Fruit fly (Drosophila melanogaster): Measurements from ENCODE around the gene CG10898.

The CG10898 gene

DNA sequence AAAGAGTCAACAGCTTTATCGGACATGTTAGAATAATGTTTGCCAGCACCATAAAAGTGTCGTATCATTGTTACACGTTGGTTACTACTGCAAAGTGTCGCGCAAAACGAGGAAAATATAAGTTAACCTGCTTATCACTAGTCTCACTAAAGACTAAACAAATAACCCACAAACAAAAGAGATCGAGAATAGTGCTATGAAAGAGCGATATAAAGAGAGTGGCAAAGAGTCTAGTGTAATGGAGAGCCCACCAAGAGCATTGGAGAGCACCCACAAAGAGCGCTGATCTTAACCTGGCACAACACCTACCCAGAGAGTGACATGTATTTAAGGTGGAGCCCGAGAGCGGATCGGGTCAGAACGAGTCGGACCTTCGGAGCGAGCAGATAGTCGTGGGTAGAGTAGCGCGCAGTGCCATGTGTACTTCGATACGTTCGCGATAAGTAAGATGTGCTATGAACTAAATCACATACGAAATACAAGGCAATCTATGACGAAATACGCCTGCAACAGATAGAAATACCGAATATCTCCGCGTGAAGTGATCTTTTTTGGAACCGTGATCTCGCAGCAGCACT is 11.4 kb downstream of the CG10898 start, which contains the start of gene Mrp4 (continued):
- TF ChIP-seq wdn (GFP tag; IDR thresholded peaks at IDR 0.05) (peak; percentile 39; the same call in 1 of the 2 replicates), CG13775 (GFP tag; optimal IDR thresholded peaks at IDR 0.05) (no peak), gro (GFP tag; optimal IDR thresholded peaks at IDR 0.05) (peak; percentile 12), Lim3 (GFP tag; IDR thresholded peaks at IDR 0.05) (no peak), CG42726 (GFP tag; IDR thresholded peaks at IDR 0.05; ENCODE audit: partially characterized antibody) (peak; percentile 14; the same call in 1 of the 2 replicates), CG2678 (tag; optimal IDR thresholded peaks at IDR 0.05) (peak; percentile 44), Antp (GFP tag; optimal IDR thresholded peaks at IDR 0.05) (no peak), Stat92E (GFP tag; optimal IDR thresholded peaks at IDR 0.05) (peak in 1 of 3 experiments; percentile 76), ind (GFP tag; optimal IDR thresholded peaks at IDR 0.05) (no peak), Pdp1 (GFP tag; optimal IDR thresholded peaks at IDR 0.05) (peak in 1 of 2 experiments; percentile 56), BtbVII (GFP tag; optimal IDR thresholded peaks at IDR 0.05) (peak; percentile 82), CG6654 (GFP tag; optimal IDR thresholded peaks at IDR 0.05) (no peak), D19A (tag; optimal IDR thresholded peaks at IDR 0.05) (peak; percentile 10), CG17829 (tag; optimal IDR thresholded peaks at IDR 0.05) (peak; percentile 11), Hey (tag; optimal IDR thresholded peaks at IDR 0.05) (peak; percentile 49), peb (GFP tag; IDR thresholded peaks at IDR 0.05) (no peak), fu2 (GFP tag; optimal IDR thresholded peaks at IDR 0.05) (no peak), mam (GFP tag; optimal IDR thresholded peaks at IDR 0.05) (peak; percentile 7), trh (GFP tag; optimal IDR thresholded peaks at IDR 0.05) (no peak), chif (GFP tag; optimal IDR thresholded peaks at IDR 0.05) (no peak), CrebB (tag; optimal IDR thresholded peaks at IDR 0.05) (peak; percentile 84), fru (optimal IDR thresholded peaks at IDR 0.05) (no peak), CG16813 (GFP tag; IDR thresholded peaks at IDR 0.05; ENCODE audit: partially characterized antibody) (0 out of 3 replicates have a peak, but pooled peaks have one; percentile 21), NC2β (GFP tag; optimal IDR thresholded peaks at IDR 0.05) (peak; percentile 56), YL-1 (GFP tag; optimal IDR thresholded peaks at IDR 0.05) (no peak), ab (GFP tag; optimal IDR thresholded peaks at IDR 0.05) (no peak), CG1603 (tag; optimal IDR thresholded peaks at IDR 0.05) (no peak), HLH4C (GFP tag; IDR thresholded peaks at IDR 0.05; ENCODE audit: partially characterized antibody) (peak; percentile 56; the same call in 2 of the 3 replicates), Deaf1 (tag; optimal IDR thresholded peaks at IDR 0.05) (peak; percentile 85), CG10979 (tag; optimal IDR thresholded peaks at IDR 0.05) (no peak), lbe (GFP tag; optimal IDR thresholded peaks at IDR 0.05) (peak; percentile 79), C15 (GFP tag; IDR thresholded peaks at IDR 0.05) (no peak), Hmx (GFP tag; optimal IDR thresholded peaks at IDR 0.05) (no peak), cad (GFP tag; optimal IDR thresholded peaks at IDR 0.05) (no peak), dimm (GFP tag; IDR thresholded peaks at IDR 0.05) (no peak), Ets65A (GFP tag) (no peak), CG4820 (GFP tag; optimal IDR thresholded peaks at IDR 0.05) (no peak), slbo (GFP tag; IDR thresholded peaks at IDR 0.05) (peak; percentile 56), CG32767 (GFP tag; IDR thresholded peaks at IDR 0.05) (no peak), disco-r (GFP tag; optimal IDR thresholded peaks at IDR 0.05) (peak; percentile 50), CG13287 (GFP tag; IDR thresholded peaks at IDR 0.05; ENCODE audit: partially characterized antibody) (peak; percentile 66), nau (GFP tag; optimal IDR thresholded peaks at IDR 0.05) (no peak), CG2202 (tag; optimal IDR thresholded peaks at IDR 0.05) (peak; percentile 64), CG16863 (GFP tag; optimal IDR thresholded peaks at IDR 0.05) (no peak), row (GFP tag; IDR thresholded peaks at IDR 0.05) (no peak; the same call in 2 of the 3 replicates), CG12155 (GFP tag; optimal IDR thresholded peaks at IDR 0.05) (no peak), az2 (GFP tag; optimal IDR thresholded peaks at IDR 0.05) (no peak), CG10147 (GFP tag; optimal IDR thresholded peaks at IDR 0.05) (no peak), Ets97D (GFP tag; optimal IDR thresholded peaks at IDR 0.05) (peak; percentile 2), CG6272 (GFP tag; IDR thresholded peaks at IDR 0.05) (no peak), Spps (tag; optimal IDR thresholded peaks at IDR 0.05) (no peak)

All from whole organism, embryonic.